Fruit fly (Drosophila melanogaster): ENCODE measurements around the gene Hakai.

Gene Hakai

DNA sequence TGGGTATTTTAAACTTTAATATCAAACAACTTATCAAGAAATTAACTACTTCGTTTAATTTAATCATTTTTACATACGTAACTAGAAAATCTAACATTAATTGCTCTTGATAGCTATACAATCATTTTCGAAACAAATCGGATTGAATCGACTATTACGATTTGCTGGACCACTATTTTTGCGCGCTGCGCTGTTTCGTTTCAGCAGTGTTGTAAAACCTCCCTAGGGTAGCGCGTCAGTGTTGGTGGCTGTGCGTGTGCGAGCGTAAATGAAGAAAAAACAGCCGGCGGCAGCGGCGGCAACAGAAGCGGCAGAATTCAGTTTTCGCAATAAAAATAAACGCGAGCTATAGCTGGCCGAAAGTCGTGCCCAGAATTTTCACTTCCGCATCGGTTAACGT lies 49.0 kb downstream of the Hakai start, which contains the start of gene CG33116 (continued):
- TF ChIP-seq da (GFP tag; optimal IDR thresholded peaks at IDR 0.05) (peak; percentile 70), kah (GFP tag; optimal IDR thresholded peaks at IDR 0.05) (peak; percentile 43), gro (GFP tag; optimal IDR thresholded peaks at IDR 0.05) (peak; percentile 86), Neu2 (GFP tag; optimal IDR thresholded peaks at IDR 0.05; ENCODE audit: borderline replicate concordance) (peak; percentile 5), phol (tag; optimal IDR thresholded peaks at IDR 0.05) (peak; percentile 82), CG7786 (GFP tag; optimal IDR thresholded peaks at IDR 0.05) (peak; percentile 85), unc-4 (GFP tag; IDR thresholded peaks at IDR 0.05; ENCODE audit: partially characterized antibody) (no peak), CG3847 (GFP tag; IDR thresholded peaks at IDR 0.05) (peak; percentile 83), Hmr (GFP tag; optimal IDR thresholded peaks at IDR 0.05) (peak; percentile 88), cas (GFP tag; IDR thresholded peaks at IDR 0.05) (peak; percentile 32; the same call in 1 of the 2 replicates), onecut (GFP tag; IDR thresholded peaks at IDR 0.05) (peak; percentile 81), oc (tag; optimal IDR thresholded peaks at IDR 0.05) (peak; percentile 50), Lim3 (GFP tag; IDR thresholded peaks at IDR 0.05) (no peak), CrebB (tag; optimal IDR thresholded peaks at IDR 0.05) (peak; percentile 68), ham (GFP tag; IDR thresholded peaks at IDR 0.05) (no peak), CG4730 (GFP tag; IDR thresholded peaks at IDR 0.05) (peak; percentile 55), C15 (GFP tag; IDR thresholded peaks at IDR 0.05) (0 out of 3 replicates have a peak, but pooled peaks have one; percentile 22), wek (GFP tag; optimal IDR thresholded peaks at IDR 0.05) (peak; percentile 54), en (GFP tag; optimal IDR thresholded peaks at IDR 0.05) (peak; percentile 75), Mes4 (GFP tag; optimal IDR thresholded peaks at IDR 0.05) (peak; percentile 53), chinmo (GFP tag; IDR thresholded peaks at IDR 0.05; ENCODE audit: partially characterized antibody) (0 out of 4 replicates have a peak, but pooled peaks have one; percentile 46), croc (GFP tag; conservative IDR thresholded peaks at IDR 0.05) (peak; percentile 46; the same call in 2 of the 3 replicates), CG12071 (GFP tag; optimal IDR thresholded peaks at IDR 0.05) (peak; percentile 79), Dfd (GFP tag; optimal IDR thresholded peaks at IDR 0.05) (no peak), CG9727 (GFP tag; optimal IDR thresholded peaks at IDR 0.05) (peak; percentile 79), Rx (GFP tag; IDR thresholded peaks at IDR 0.05) (peak; percentile 65), gsb-n (tag; optimal IDR thresholded peaks at IDR 0.05) (peak; percentile 78), CG6683 (GFP tag; optimal IDR thresholded peaks at IDR 0.05) (peak; percentile 30), Bdp1 (GFP tag; optimal IDR thresholded peaks at IDR 0.05) (peak; percentile 70), Ssrp (tag; optimal IDR thresholded peaks at IDR 0.05) (peak; percentile 66), CG32772 (GFP tag; IDR thresholded peaks at IDR 0.05) (peak; percentile 67), CG11696 (GFP tag; IDR thresholded peaks at IDR 0.05) (peak; percentile 100), CG16779 (GFP tag; IDR thresholded peaks at IDR 0.05) (peak; percentile 87), Nf-YB (GFP tag; optimal IDR thresholded peaks at IDR 0.05) (peak; percentile 56), Asciz (GFP tag; optimal IDR thresholded peaks at IDR 0.05) (peak; percentile 68), CG10267 (tag; optimal IDR thresholded peaks at IDR 0.05) (peak; percentile 97), cato (GFP tag; optimal IDR thresholded peaks at IDR 0.05; ENCODE audit: borderline replicate concordance) (peak; percentile 51), CG32532 (GFP tag; IDR thresholded peaks at IDR 0.05) (peak; percentile 82), dimm (GFP tag; IDR thresholded peaks at IDR 0.05) (peak; percentile 37; the same call in 1 of the 2 replicates), crc (GFP tag; optimal IDR thresholded peaks at IDR 0.05) (peak; percentile 68), HLHmδ (GFP tag; optimal IDR thresholded peaks at IDR 0.05) (peak; percentile 23), Rfx (GFP tag; IDR thresholded peaks at IDR 0.05) (peak; percentile 92), wor (GFP tag; IDR thresholded peaks at IDR 0.05) (no peak), amos (GFP tag; IDR thresholded peaks at IDR 0.05; ENCODE audit: partially characterized antibody) (no peak; the same call in 1 of the 2 replicates), CG6654 (GFP tag; optimal IDR thresholded peaks at IDR 0.05) (peak; percentile 50), Gsc (GFP tag; IDR thresholded peaks at IDR 0.05) (no peak), CG15479 (GFP tag; optimal IDR thresholded peaks at IDR 0.05) (peak; percentile 41), pros (GFP tag; optimal IDR thresholded peaks at IDR 0.05) (no peak), CG2712 (tag; optimal IDR thresholded peaks at IDR 0.05) (peak; percentile 84), CG13424 (tag; optimal IDR thresholded peaks at IDR 0.05) (peak; percentile 76)

Data from whole organism, embryonic.